Fruit fly (Drosophila melanogaster): Measurements from ENCODE around the gene Btk.

Btk gene

dm6 chr2L:8277561-8278201 is 23.2 kb downstream of the Btk start (continued):
- peak; percentile 75 for TF ChIP-seq Sry-β (GFP tag; optimal IDR thresholded peaks at IDR 0.05)
- no peak for TF ChIP-seq CG34224 (GFP tag; IDR thresholded peaks at IDR 0.05; ENCODE audit: partially characterized antibody)
- TF ChIP-seq CG10543 (GFP tag; optimal IDR thresholded peaks at IDR 0.05): peak; percentile 67
- peak; percentile 96 for TF ChIP-seq Hsf (GFP tag; optimal IDR thresholded peaks at IDR 0.05)
- peak; percentile 99 for TF ChIP-seq CG2199 (GFP tag; IDR thresholded peaks at IDR 0.05)
- TF ChIP-seq Med (GFP tag): peak; percentile 98
- peak; percentile 90 to 96 for TF ChIP-seq chif (GFP tag; optimal IDR thresholded peaks at IDR 0.05)
- TF ChIP-seq Aef1 (GFP tag; IDR thresholded peaks at IDR 0.05): peak; percentile 95
- no peak for TF ChIP-seq gfzf (GFP tag; optimal IDR thresholded peaks at IDR 0.05)
- TF ChIP-seq dm (GFP tag; optimal IDR thresholded peaks at IDR 0.05): peak; percentile 83
- TF ChIP-seq Awh (GFP tag; IDR thresholded peaks at IDR 0.05): peak; percentile 99
- peak in 1 of 2 experiments; percentile 18 for TF ChIP-seq tll (GFP tag; optimal IDR thresholded peaks at IDR 0.05)
- no peak for TF ChIP-seq CG1832 (GFP tag; optimal IDR thresholded peaks at IDR 0.05)
- peak; percentile 99 for TF ChIP-seq dmrt11E (tag; optimal IDR thresholded peaks at IDR 0.05)
- peak; percentile 77 for TF ChIP-seq D19B (GFP tag; optimal IDR thresholded peaks at IDR 0.05)
- peak; percentile 93 for TF ChIP-seq tap (tag; optimal IDR thresholded peaks at IDR 0.05)
- peak; percentile 97 for TF ChIP-seq nom (GFP tag; optimal IDR thresholded peaks at IDR 0.05)
- TF ChIP-seq nerfin-2 (GFP tag; IDR thresholded peaks at IDR 0.05; ENCODE audit: partially characterized antibody): no peak
- peak; percentile 99 for TF ChIP-seq tgo (GFP tag; IDR thresholded peaks at IDR 0.05)
- TF ChIP-seq sd (tag; optimal IDR thresholded peaks at IDR 0.05): peak; percentile 87
- peak; percentile 85 for TF ChIP-seq CG10321 (GFP tag; IDR thresholded peaks at IDR 0.05)
- peak; percentile 97 for TF ChIP-seq B-H1 (GFP tag; IDR thresholded peaks at IDR 0.05)
- TF ChIP-seq pho (GFP tag; optimal IDR thresholded peaks at IDR 0.05): peak; percentile 82
- peak; percentile 67 for TF ChIP-seq zfh2 (GFP tag; optimal IDR thresholded peaks at IDR 0.05)
- TF ChIP-seq CG11696 (GFP tag; IDR thresholded peaks at IDR 0.05): peak; percentile 96
- peak; percentile 96 for TF ChIP-seq Dek (tag; optimal IDR thresholded peaks at IDR 0.05)
- TF ChIP-seq jigr1 (GFP tag; IDR thresholded peaks at IDR 0.05): peak; percentile 95
- TF ChIP-seq pita (GFP tag; optimal IDR thresholded peaks at IDR 0.05): no peak
- peak; percentile 98 for TF ChIP-seq CG6813 (GFP tag; optimal IDR thresholded peaks at IDR 0.05)
- TF ChIP-seq peb (GFP tag; IDR thresholded peaks at IDR 0.05): peak; percentile 98
- peak; percentile 98 for TF ChIP-seq seq (GFP tag; IDR thresholded peaks at IDR 0.05)
- TF ChIP-seq ash1 (GFP tag; optimal IDR thresholded peaks at IDR 0.05): peak; percentile 63
- peak; percentile 96 for TF ChIP-seq CG8765 (GFP tag; IDR thresholded peaks at IDR 0.05)
- TF ChIP-seq her (GFP tag; optimal IDR thresholded peaks at IDR 0.05): peak; percentile 34
- peak; percentile 99 for TF ChIP-seq stc (GFP tag; IDR thresholded peaks at IDR 0.05)
- TF ChIP-seq cas (GFP tag; IDR thresholded peaks at IDR 0.05): peak; percentile 93
- no peak; the same call in 1 of the 2 replicates for TF ChIP-seq Dip2 (GFP tag; IDR thresholded peaks at IDR 0.05)
- TF ChIP-seq HLH3B (GFP tag; IDR thresholded peaks at IDR 0.05): peak; percentile 99
- peak; percentile 98 for TF ChIP-seq CG5953 (GFP tag; IDR thresholded peaks at IDR 0.05)
- TF ChIP-seq CG11695 (GFP tag; IDR thresholded peaks at IDR 0.05): peak; percentile 99
- peak; percentile 96 for TF ChIP-seq Fer3 (tag; optimal IDR thresholded peaks at IDR 0.05)
- peak; percentile 98 for TF ChIP-seq cato (GFP tag; optimal IDR thresholded peaks at IDR 0.05; ENCODE audit: borderline replicate concordance)
- TF ChIP-seq cwo (GFP tag; optimal IDR thresholded peaks at IDR 0.05): peak; percentile 93
- TF ChIP-seq CkIIα-i1 (GFP tag; IDR thresholded peaks at IDR 0.05): peak; percentile 78; the same call in 1 of the 2 replicates
- peak; percentile 98 for TF ChIP-seq nmo (GFP tag; optimal IDR thresholded peaks at IDR 0.05)
- TF ChIP-seq CG13624 (GFP tag; optimal IDR thresholded peaks at IDR 0.05): peak; percentile 87
- peak; percentile 95 for TF ChIP-seq CG18619 (GFP tag; optimal IDR thresholded peaks at IDR 0.05)
- TF ChIP-seq CG6689 (GFP tag; IDR thresholded peaks at IDR 0.05): peak; percentile 99
- peak; percentile 98 for TF ChIP-seq CG12104 (GFP tag; optimal IDR thresholded peaks at IDR 0.05)

Measured in whole organism, embryonic.